Fruit fly (Drosophila melanogaster) whole organism, wandering third instar larva: ENCODE results near the gene unc80.

Source experiments
- Abd-B ChIP-seq: fragments of >200 bp; optimal IDR thresholded peaks from 2 replicates; lab custom pipeline; 2017; ENCODE audit warnings: missing biosample characterization, missing genetic modification characterization
- CG32264 ChIP-seq: fragments of 200-800 bp; sonication (Bioruptor generic); optimal IDR thresholded peaks from 2 replicates; lab custom pipeline; 2016; ENCODE audit warnings: missing biosample characterization, missing genetic modification characterization
- CG9705 ChIP-seq: fragments of 200-800 bp; sonication (Bioruptor generic); optimal IDR thresholded peaks from 2 replicates; lab custom pipeline; 2018; ENCODE audit warnings: missing biosample characterization, mild to moderate bottlenecking, missing genetic modification characterization
- CrebA ChIP-seq: fragments of 200-800 bp; sonication (Bioruptor generic); optimal IDR thresholded peaks from 2 replicates; lab custom pipeline; 2016; ENCODE audit warnings: missing biosample characterization, mild to moderate bottlenecking, missing genetic modification characterization, borderline replicate concordance
- Dfd ChIP-seq: fragments of >200 bp; optimal IDR thresholded peaks from 2 replicates; lab custom pipeline; 2017; ENCODE audit warnings: missing biosample characterization, missing genetic modification characterization
- Dif ChIP-seq: fragments of 200-275, 200-300 bp; sonication (Bioruptor generic); optimal IDR thresholded peaks from 2 replicates; lab custom pipeline; 2018; ENCODE audit warnings: missing biosample characterization, missing genetic modification characterization; ENCODE audit not compliant: partially characterized antibody
- GATAd ChIP-seq: sonication (Bioruptor generic); optimal IDR thresholded peaks from 2 replicates; lab custom pipeline; 2016; ENCODE audit warnings: missing biosample characterization, missing genetic modification characterization
- HLH106 ChIP-seq: fragments of 200-800 bp; optimal IDR thresholded peaks from 3 replicates; lab custom pipeline; 2019; ENCODE audit warnings: missing biosample characterization, mild to moderate bottlenecking, missing genetic modification characterization, moderate library complexity
- Hnf4 ChIP-seq: fragments of 200-800 bp; sonication (Bioruptor generic); optimal IDR thresholded peaks from 2 replicates; lab custom pipeline; 2016; ENCODE audit warnings: missing biosample characterization, mild to moderate bottlenecking, missing genetic modification characterization
- Hr78 ChIP-seq: fragments of >200 bp; optimal IDR thresholded peaks from 2 replicates; lab custom pipeline; 2017; ENCODE audit warnings: missing biosample characterization, missing genetic modification characterization
- Hr83 ChIP-seq: fragments of 200-300 bp; sonication (Bioruptor generic); optimal IDR thresholded peaks from 2 replicates; lab custom pipeline; 2016; ENCODE audit warnings: missing biosample characterization, mild to moderate bottlenecking, missing genetic modification characterization, moderate library complexity; ENCODE audit not compliant: poor library complexity, severe bottlenecking
- Jra ChIP-seq: sonication (Bioruptor generic); optimal IDR thresholded peaks from 2 replicates; lab custom pipeline; 2016; ENCODE audit warnings: missing biosample characterization, missing genetic modification characterization
- Mio ChIP-seq: sonication (Bioruptor generic); optimal IDR thresholded peaks from 2 replicates; lab custom pipeline; 2016; ENCODE audit warnings: missing biosample characterization, missing genetic modification characterization
- Myc ChIP-seq: fragments of >200 bp; optimal IDR thresholded peaks from 2 replicates; lab custom pipeline; 2017
- N ChIP-seq: fragments of >200 bp; optimal IDR thresholded peaks from 2 replicates; lab custom pipeline; 2018; ENCODE audit warnings: missing biosample characterization, missing external identifiers, missing genetic modification characterization
- OdsH ChIP-seq: fragments of 200-800 bp; sonication (Bioruptor generic); optimal IDR thresholded peaks from 2 replicates; lab custom pipeline; 2016; ENCODE audit warnings: missing biosample characterization, mild to moderate bottlenecking, missing genetic modification characterization
- Rel ChIP-seq, 2 experiments: fragments of 200-800 bp; sonication (Bioruptor generic) in 1 of 2; optimal IDR thresholded peaks; 2 replicates in 1 of 2; 3 replicates in 1 of 2; lab custom pipeline; 2016 to 2019; ENCODE audit warnings: mild to moderate bottlenecking in 2 of 2, missing biosample characterization in 2 of 2, missing genetic modification characterization in 2 of 2, moderate library complexity in 1 of 2
- Sp1 ChIP-seq: fragments of 200-800 bp; sonication (Bioruptor generic); optimal IDR thresholded peaks from 3 replicates; lab custom pipeline; 2019; ENCODE audit warnings: missing biosample characterization, mild to moderate bottlenecking, missing genetic modification characterization, moderate library complexity
- Vsx2 ChIP-seq: fragments of 200-300, 225-300 bp; sonication (Bioruptor generic); optimal IDR thresholded peaks from 2 replicates; lab custom pipeline; 2018; ENCODE audit warnings: missing biosample characterization, missing genetic modification characterization; ENCODE audit not compliant: partially characterized antibody
- br ChIP-seq: fragments of 200-800 bp; sonication (Bioruptor generic); optimal IDR thresholded peaks from 2 replicates; lab custom pipeline; 2016; ENCODE audit warnings: missing biosample characterization, missing genetic modification characterization
- brk ChIP-seq: fragments of 200-800 bp; sonication (Bioruptor generic); optimal IDR thresholded peaks from 2 replicates; lab custom pipeline; 2016; ENCODE audit warnings: missing biosample characterization, mild to moderate bottlenecking, missing genetic modification characterization
- dl ChIP-seq, 2 experiments: fragments of 175-275, 200-275 bp in 1 of 2; fragments of 200-275 bp in 1 of 2; sonication (Bioruptor generic); optimal IDR thresholded peaks; lab custom pipeline; 2018; ENCODE audit warnings: mild to moderate bottlenecking in 2 of 2, missing biosample characterization in 2 of 2, missing genetic modification characterization in 2 of 2, moderate library complexity in 2 of 2; ENCODE audit not compliant: partially characterized antibody in 2 of 2, insufficient read depth in 1 of 2
- dmrt93B ChIP-seq: fragments of 200-800 bp; sonication (Bioruptor generic); optimal IDR thresholded peaks from 2 replicates; lab custom pipeline; 2018; ENCODE audit warnings: missing biosample characterization, mild to moderate bottlenecking, missing genetic modification characterization
- dsf ChIP-seq: sonication (Bioruptor generic); optimal IDR thresholded peaks from 2 replicates; lab custom pipeline; 2016; ENCODE audit warnings: missing biosample characterization, missing genetic modification characterization, borderline replicate concordance
- ey ChIP-seq: fragments of 200-800 bp; sonication (Bioruptor generic); optimal IDR thresholded peaks from 2 replicates; lab custom pipeline; 2016; ENCODE audit warnings: missing biosample characterization, missing genetic modification characterization
- foxo ChIP-seq, 2 experiments: fragments of 200-800 bp; sonication (Bioruptor generic); optimal IDR thresholded peaks; 2 replicates in 1 of 2; 3 replicates in 1 of 2; lab custom pipeline; 2016 to 2017; ENCODE audit warnings: missing biosample characterization in 2 of 2, missing genetic modification characterization in 2 of 2
- fru ChIP-seq: fragments of 200-800 bp; sonication (Bioruptor generic); optimal IDR thresholded peaks from 3 replicates; lab custom pipeline; 2016; ENCODE audit warnings: missing biosample characterization, mild to moderate bottlenecking, missing genetic modification characterization
- h ChIP-seq: fragments of 200-800 bp; sonication (Bioruptor generic); optimal IDR thresholded peaks from 3 replicates; lab custom pipeline; 2016; ENCODE audit warnings: missing biosample characterization, mild to moderate bottlenecking, missing genetic modification characterization
- jim ChIP-seq: fragments of 175-275, 200-325 bp; sonication (Bioruptor generic); optimal IDR thresholded peaks from 2 replicates; lab custom pipeline; 2016; ENCODE audit warnings: missing biosample characterization, mild to moderate bottlenecking, missing genetic modification characterization
- lola ChIP-seq: fragments of >200 bp; optimal IDR thresholded peaks from 2 replicates; lab custom pipeline; 2017; ENCODE audit warnings: missing biosample characterization, missing genetic modification characterization
- pan ChIP-seq: fragments of >200 bp; optimal IDR thresholded peaks from 2 replicates; lab custom pipeline; 2017
- psq ChIP-seq: fragments of 200-800 bp; sonication (Bioruptor generic); optimal IDR thresholded peaks from 3 replicates; lab custom pipeline; 2017; ENCODE audit warnings: missing biosample characterization, mild to moderate bottlenecking, missing genetic modification characterization, moderate library complexity
- rgr ChIP-seq: fragments of 200-800 bp; sonication (Bioruptor generic); optimal IDR thresholded peaks from 3 replicates; lab custom pipeline; 2016; ENCODE audit warnings: missing biosample characterization, mild to moderate bottlenecking, missing genetic modification characterization
- sage ChIP-seq: fragments of 200-800 bp; sonication (Bioruptor generic); optimal IDR thresholded peaks from 2 replicates; lab custom pipeline; 2016; ENCODE audit warnings: missing biosample characterization, mild to moderate bottlenecking, missing genetic modification characterization
- sv ChIP-seq: fragments of 200-800 bp; sonication (Bioruptor generic); optimal IDR thresholded peaks from 3 replicates; lab custom pipeline; 2016; ENCODE audit warnings: missing biosample characterization, missing genetic modification characterization
- tai ChIP-seq: sonication (Bioruptor generic); optimal IDR thresholded peaks from 2 replicates; lab custom pipeline; 2016; ENCODE audit warnings: missing biosample characterization, missing genetic modification characterization
- usp ChIP-seq: fragments of >200 bp; optimal IDR thresholded peaks from 2 replicates; lab custom pipeline; 2017; ENCODE audit warnings: missing biosample characterization, missing genetic modification characterization
- woc ChIP-seq: sonication (Bioruptor generic); optimal IDR thresholded peaks from 2 replicates; lab custom pipeline; 2016; ENCODE audit warnings: missing biosample characterization, mild to moderate bottlenecking, missing genetic modification characterization

unc80 gene

DNA sequence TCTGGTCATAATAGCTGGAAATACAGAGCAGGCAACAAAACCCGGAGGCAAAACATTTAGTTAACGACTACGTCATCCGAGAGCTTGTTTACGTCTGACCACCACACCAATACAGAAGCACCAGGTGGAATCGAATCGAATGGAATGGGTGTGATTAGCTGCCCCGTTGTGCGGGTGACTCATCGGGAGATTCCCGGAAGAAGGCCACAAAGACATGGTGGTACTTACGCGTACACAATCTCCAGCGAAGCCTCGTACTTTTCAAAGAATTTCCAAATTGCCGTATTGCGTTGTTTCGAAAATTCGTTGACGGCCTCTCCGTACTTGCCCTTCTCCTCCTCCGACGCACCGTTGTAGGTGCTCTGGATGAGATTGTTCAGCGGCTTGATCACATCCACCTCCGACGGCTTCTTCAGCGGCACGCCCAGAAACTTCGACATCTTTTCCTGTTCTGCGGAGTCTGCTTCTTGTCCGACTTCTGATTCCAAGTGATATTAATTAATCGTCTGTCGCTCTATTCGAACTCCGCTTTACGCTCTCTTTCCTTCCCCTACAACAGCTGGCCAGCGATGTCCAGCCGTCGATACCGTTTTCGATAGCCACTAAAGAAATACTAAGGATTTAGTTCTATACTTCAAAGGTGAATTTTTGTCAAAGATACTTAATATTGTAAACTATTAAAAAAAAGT lies 37.4 kb downstream of the unc80 start, which contains the start of gene ALiX:
TSS of gene ALiX (minus strand) at position 571 of the 689 bp plus-strand sequence.
- no peak for TF ChIP-seq fru (GFP tag; lab: Kevin White, UChicago)
- TF ChIP-seq Rel (GFP tag; optimal IDR thresholded peaks at IDR 0.05; lab: Kevin White, UChicago) = no peak
- peak; percentile 73 for TF ChIP-seq Rel (tag; optimal IDR thresholded peaks at IDR 0.05; lab: Kevin White, UChicago)
- TF ChIP-seq psq (GFP tag; lab: Kevin White, UChicago) = peak; percentile 70
- TF ChIP-seq, all 38 proteins: peak for 2

DNA sequence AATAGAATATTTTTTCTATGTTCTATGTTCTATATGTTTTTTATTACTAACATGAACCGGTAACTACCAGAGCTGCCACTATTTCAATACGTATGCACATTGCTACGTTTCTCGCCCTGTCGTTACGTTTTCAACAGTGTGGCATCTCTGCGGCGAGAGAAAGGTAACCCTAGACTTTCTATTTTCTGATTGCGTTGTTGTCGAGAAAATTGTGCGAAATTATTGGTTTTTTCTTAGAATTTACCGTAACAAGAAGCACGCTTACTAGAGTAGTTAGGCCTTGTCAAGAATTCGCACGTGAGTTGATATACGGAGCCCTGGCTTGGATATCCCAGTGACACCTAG lies 38.0 kb downstream of the unc80 start, which contains the start of gene btz:
TSS of gene btz (plus strand) at position 133 of the 345 bp plus-strand sequence.
- TF ChIP-seq Myc (lab: Kevin White, UChicago) (peak; percentile 29), psq (GFP tag; lab: Kevin White, UChicago) (peak; percentile 44), h (GFP tag; lab: Kevin White, UChicago) (peak; percentile 9), N (GFP tag; lab: Kevin White, UChicago) (no peak)

DNA sequence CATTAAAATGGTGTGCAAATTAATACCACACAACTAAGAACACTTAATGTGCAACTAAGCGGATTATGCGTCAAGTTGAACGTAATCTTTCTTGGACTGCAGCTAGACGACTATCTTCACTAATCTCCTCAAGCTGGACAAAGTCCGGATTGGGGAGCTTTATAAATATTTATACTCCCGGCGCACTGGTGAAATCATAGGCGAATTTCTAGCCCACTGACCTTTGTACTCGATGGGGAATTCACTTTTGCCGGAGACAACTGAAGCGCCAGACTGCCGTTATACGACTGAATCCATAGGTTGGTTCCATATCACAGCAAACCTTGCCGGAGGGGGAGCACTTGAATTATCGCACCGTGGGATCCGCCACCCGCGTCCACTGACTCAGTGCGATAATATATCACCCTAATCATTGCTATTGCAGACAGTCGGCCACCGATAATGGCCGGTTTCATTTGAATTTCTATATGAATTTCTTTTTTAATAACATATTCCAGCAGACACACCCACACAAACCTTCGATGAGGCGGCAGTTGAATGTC lies 43.9 kb downstream of the unc80 start:
- no peak for TF ChIP-seq Rel (GFP tag; optimal IDR thresholded peaks at IDR 0.05; lab: Kevin White, UChicago)
- TF ChIP-seq Rel (tag; optimal IDR thresholded peaks at IDR 0.05; lab: Kevin White, UChicago) = peak; percentile 97
- TF ChIP-seq h (GFP tag; lab: Kevin White, UChicago) = no peak

DNA sequence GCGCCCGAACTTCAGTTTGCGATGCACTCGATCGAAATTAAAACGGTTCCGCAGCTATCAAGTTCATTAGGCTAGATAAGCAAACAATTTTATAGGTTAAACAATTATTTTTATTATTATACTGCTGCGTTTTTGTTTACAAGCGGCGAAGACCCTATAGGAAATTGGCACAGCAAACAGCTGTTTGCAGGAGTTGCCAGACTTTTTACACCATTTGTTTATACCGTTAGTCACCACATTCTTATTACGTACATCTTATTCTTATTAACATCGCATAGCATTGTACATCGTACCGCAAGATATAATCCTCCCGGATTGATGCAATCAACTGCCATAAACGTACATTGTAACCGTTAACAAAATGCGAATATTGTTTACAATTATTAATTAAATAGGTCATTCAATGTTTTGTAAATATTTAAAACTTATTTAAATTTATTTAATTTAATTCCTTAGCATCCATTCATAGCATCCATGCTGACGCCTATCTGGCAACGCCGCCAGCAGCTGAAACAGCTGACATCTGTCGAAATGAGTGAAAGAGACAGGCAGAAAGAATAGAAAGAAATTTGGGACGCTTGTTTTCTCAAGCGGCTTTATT lies 44.4 kb downstream of the unc80 start, which contains the start of the genes CROT and CG12877:
TSS of gene CROT (minus strand) at position 171 of the 601 bp plus-strand sequence.
TSS of gene CG12877 (plus strand) at position 520 of the 601 bp plus-strand sequence.
- TF ChIP-seq Mio (GFP tag; lab: Kevin White, UChicago) = no peak
- TF ChIP-seq rgr (GFP tag; lab: Kevin White, UChicago) = peak; percentile 87
- no peak for TF ChIP-seq usp (GFP tag; lab: Kevin White, UChicago)
- peak; percentile 69 for TF ChIP-seq fru (GFP tag; lab: Kevin White, UChicago)
- no peak for TF ChIP-seq CG32264 (GFP tag; lab: Kevin White, UChicago)
- peak; percentile 63 for TF ChIP-seq ey (GFP tag; lab: Kevin White, UChicago)
- no peak for TF ChIP-seq Hr78
- peak; percentile 22 for TF ChIP-seq Hr83 (GFP tag; lab: Kevin White, UChicago)
- peak; percentile 65 for TF ChIP-seq OdsH (GFP tag; lab: Kevin White, UChicago)
- TF ChIP-seq Dif (GFP tag; lab: Kevin White, UChicago) = no peak
- no peak for TF ChIP-seq dsf (GFP tag; lab: Kevin White, UChicago)
- TF ChIP-seq tai (GFP tag; lab: Kevin White, UChicago) = no peak
- TF ChIP-seq Vsx2 (GFP tag; lab: Kevin White, UChicago) = no peak
- TF ChIP-seq Dfd (GFP tag; lab: Kevin White, UChicago) = no peak
- peak; percentile 39 for TF ChIP-seq woc (GFP tag; lab: Kevin White, UChicago)
- TF ChIP-seq h (GFP tag; lab: Kevin White, UChicago) = peak; percentile 62
- peak; percentile 78 for TF ChIP-seq Sp1 (GFP tag; lab: Kevin White, UChicago)
- TF ChIP-seq jim = peak; percentile 17
- TF ChIP-seq psq (GFP tag; lab: Kevin White, UChicago) = peak; percentile 79
- TF ChIP-seq HLH106 (tag; lab: Kevin White, UChicago) = peak; percentile 89
- no peak for TF ChIP-seq brk
- TF ChIP-seq dl (GFP tag; optimal IDR thresholded peaks at IDR 0.05; lab: Kevin White, UChicago; ENCODE audit: insufficient read depth in 1 of 2, partially characterized antibody in 2 of 2) = no peak
- TF ChIP-seq N (GFP tag; lab: Kevin White, UChicago) = no peak
- TF ChIP-seq br (GFP tag; lab: Kevin White, UChicago) = peak; percentile 45
- TF ChIP-seq GATAd (GFP tag; lab: Kevin White, UChicago) = no peak
- no peak for TF ChIP-seq Rel (GFP tag; optimal IDR thresholded peaks at IDR 0.05; lab: Kevin White, UChicago)
- no peak for TF ChIP-seq Rel (tag; optimal IDR thresholded peaks at IDR 0.05; lab: Kevin White, UChicago)
- peak; percentile 68 for TF ChIP-seq sv
- TF ChIP-seq Hnf4 = no peak
- TF ChIP-seq lola (GFP tag; lab: Kevin White, UChicago) = no peak
- TF ChIP-seq dmrt93B (GFP tag; lab: Kevin White, UChicago) = peak; percentile 77
- TF ChIP-seq CG9705 = peak; percentile 83
- TF ChIP-seq Myc (lab: Kevin White, UChicago) = no peak
- TF ChIP-seq Jra = no peak
- TF ChIP-seq foxo (GFP tag; optimal IDR thresholded peaks at IDR 0.05; lab: Kevin White, UChicago) = peak in 1 of 2 experiments; percentile 87
- no peak for TF ChIP-seq CrebA (GFP tag; lab: Kevin White, UChicago)
- TF ChIP-seq pan (lab: Kevin White, UChicago) = no peak
- TF ChIP-seq Abd-B (GFP tag; lab: Kevin White, UChicago) = no peak
- peak; percentile 61 for TF ChIP-seq sage (GFP tag; lab: Kevin White, UChicago)
